Worm (Caenorhabditis elegans): Measurements from ENCODE around the gene ZK813.7.
A peak's percentile ranks its signal among the peaks of the same experiment; 100 is the strongest.

Gene ZK813.7

ce11 chrX:3443526-3443925, 1.1 kb upstream of the ZK813.7 start, which contains the start of gene ZK813.2:
Gene ZK813.2, plus strand, starts transcription at chrX:3443826.
- TF ChIP-seq pha-4 (tag; optimal IDR thresholded peaks at IDR 0.05) (no peak), eyg-1 (tag; optimal IDR thresholded peaks at IDR 0.05) (no peak), ahr-1 (tag; optimal IDR thresholded peaks at IDR 0.05) (no peak), T23F11.4 (GFP tag; optimal IDR thresholded peaks at IDR 0.05) (no peak), pag-3 (tag; optimal IDR thresholded peaks at IDR 0.05; ENCODE audit: borderline replicate concordance) (no peak), pqm-1 (tag; optimal IDR thresholded peaks at IDR 0.05) (no peak), rnt-1 (tag; optimal IDR thresholded peaks at IDR 0.05) (no peak), lim-6 (tag; optimal IDR thresholded peaks at IDR 0.05) (no peak)

DNA sequence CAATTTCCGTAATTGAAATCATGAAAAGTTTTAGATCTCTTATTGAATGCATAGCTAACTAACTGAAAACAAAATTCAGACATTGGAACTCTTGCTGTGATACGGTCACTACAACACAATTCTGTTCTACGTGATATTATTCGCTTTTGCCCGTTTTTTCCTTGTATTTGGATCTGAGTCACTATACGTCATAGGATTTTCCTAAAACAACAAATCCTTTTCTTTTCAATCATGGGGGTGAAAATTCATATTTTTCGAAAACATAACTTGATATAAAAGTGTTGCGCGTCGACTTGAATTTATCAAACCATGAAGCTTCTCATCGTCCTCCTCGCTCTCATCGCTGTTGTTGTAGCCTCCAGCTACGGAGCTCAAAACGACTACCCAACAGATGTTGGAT, 1.4 kb downstream of the ZK813.7 start, which contains the start of gene ZK813.1:
Gene ZK813.1 (plus strand): TSS at position 301 of the 400 bp plus-strand sequence.
- TF ChIP-seq sox-4 (tag; optimal IDR thresholded peaks at IDR 0.05) (no peak), ceh-24 (tag; optimal IDR thresholded peaks at IDR 0.05) (no peak)

- TF ChIP-seq odd-2 (tag; optimal IDR thresholded peaks at IDR 0.05) = no peak
- no peak for TF ChIP-seq pqm-1 (tag; optimal IDR thresholded peaks at IDR 0.05)
- no peak for TF ChIP-seq pat-9 (tag; optimal IDR thresholded peaks at IDR 0.05)
- no peak for TF ChIP-seq ceh-19 (GFP tag; optimal IDR thresholded peaks at IDR 0.05)
- TF ChIP-seq ceh-14 (tag; optimal IDR thresholded peaks at IDR 0.05) = no peak
- TF ChIP-seq C38D4.7 (GFP tag; optimal IDR thresholded peaks at IDR 0.05) = no peak
- TF ChIP-seq ceh-24 (tag; optimal IDR thresholded peaks at IDR 0.05) = no peak
- no peak for TF ChIP-seq T23F11.4 (GFP tag; optimal IDR thresholded peaks at IDR 0.05)
- no peak for TF ChIP-seq nhr-232 (tag; optimal IDR thresholded peaks at IDR 0.05)
These were observed 6.5 kb downstream of the ZK813.7 start, which contains the start of gene ZK813.5 for ce11 chrX:3451122-3451521. Gene ZK813.5, minus strand, starts transcription at chrX:3451222.

ce11 chrX:3453870-3454269, 9.3 kb downstream of the ZK813.7 start:
- no peak for TF ChIP-seq ceh-22 (tag; optimal IDR thresholded peaks at IDR 0.05)
- no peak for TF ChIP-seq fkh-10 (GFP tag; optimal IDR thresholded peaks at IDR 0.05)
- no peak for TF ChIP-seq ref-2 (tag; optimal IDR thresholded peaks at IDR 0.05)
- TF ChIP-seq pag-3 (tag; optimal IDR thresholded peaks at IDR 0.05; ENCODE audit: borderline replicate concordance) = no peak

DNA sequence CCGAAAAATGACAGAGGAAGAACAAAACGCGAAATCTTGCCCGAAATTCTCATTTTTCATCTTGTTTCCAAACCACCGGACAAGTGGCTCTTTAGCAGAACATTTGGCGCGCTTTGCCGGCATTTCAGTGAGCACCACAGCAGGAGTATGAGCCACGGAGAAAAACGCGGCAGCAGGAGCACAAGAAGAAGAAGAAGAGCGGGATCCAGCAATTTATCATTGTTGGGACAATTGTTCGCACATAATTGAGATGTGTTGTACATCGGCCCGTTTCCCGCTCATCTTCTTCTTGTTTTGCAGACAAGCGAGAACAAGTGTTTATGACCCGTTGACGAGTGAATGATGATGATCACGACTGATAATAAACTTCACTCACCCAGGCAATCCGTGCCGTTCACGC, 10.9 kb downstream of the ZK813.7 start:
- TF ChIP-seq tbx-2 (tag; optimal IDR thresholded peaks at IDR 0.05) = peak; percentile 27
- peak; percentile 88 for TF ChIP-seq unc-55 (GFP tag; optimal IDR thresholded peaks at IDR 0.05)
- TF ChIP-seq ceh-18 (tag; optimal IDR thresholded peaks at IDR 0.05) = peak; percentile 40
- peak; percentile 74 for TF ChIP-seq rnt-1 (tag; optimal IDR thresholded peaks at IDR 0.05)
- no peak for TF ChIP-seq sox-2 (GFP tag; IDR thresholded peaks at IDR 0.05)

ce11 chrX:3462086-3462485, 17.5 kb downstream of the ZK813.7 start:
- no peak for TF ChIP-seq sox-4 (tag; optimal IDR thresholded peaks at IDR 0.05)
- no peak for TF ChIP-seq fkh-6 (tag; optimal IDR thresholded peaks at IDR 0.05)
- no peak for TF ChIP-seq che-1 (tag; optimal IDR thresholded peaks at IDR 0.05)
- TF ChIP-seq tbx-7 (tag; optimal IDR thresholded peaks at IDR 0.05) = no peak
- no peak for TF ChIP-seq fkh-10 (GFP tag; optimal IDR thresholded peaks at IDR 0.05)
- no peak for TF ChIP-seq ceh-48 (tag; optimal IDR thresholded peaks at IDR 0.05)
- no peak for TF ChIP-seq ref-2 (tag; optimal IDR thresholded peaks at IDR 0.05)
- no peak for TF ChIP-seq fax-1 (tag; optimal IDR thresholded peaks at IDR 0.05)
- no peak for TF ChIP-seq rnt-1 (tag; optimal IDR thresholded peaks at IDR 0.05)
- no peak for TF ChIP-seq hlh-6 (tag; optimal IDR thresholded peaks at IDR 0.05)
- TF ChIP-seq unc-42 (tag; optimal IDR thresholded peaks at IDR 0.05) = no peak

- no peak for TF ChIP-seq mec-3 (tag; optimal IDR thresholded peaks at IDR 0.05; ENCODE audit: borderline replicate concordance)
- no peak for TF ChIP-seq unc-55 (GFP tag; optimal IDR thresholded peaks at IDR 0.05)
- TF ChIP-seq ceh-19 (GFP tag; optimal IDR thresholded peaks at IDR 0.05) = no peak
These were observed 19.3 kb downstream of the ZK813.7 start for ce11 chrX:3463875-3464274.

Data from whole organism, late embryonic.